Fruit fly (Drosophila melanogaster) whole organism, wandering third instar larva: ENCODE results near the gene Os-C.
A peak's percentile ranks its signal among the peaks of the same experiment; 100 is the strongest.

Source experiments
- Abd-B ChIP-seq: fragments of >200 bp; optimal IDR thresholded peaks from 2 replicates; lab custom pipeline; 2017; ENCODE audit warnings: missing biosample characterization, missing genetic modification characterization
- CG32264 ChIP-seq: fragments of 200-800 bp; sonication (Bioruptor generic); optimal IDR thresholded peaks from 2 replicates; lab custom pipeline; 2016; ENCODE audit warnings: missing biosample characterization, missing genetic modification characterization
- CG9705 ChIP-seq: fragments of 200-800 bp; sonication (Bioruptor generic); optimal IDR thresholded peaks from 2 replicates; lab custom pipeline; 2018; ENCODE audit warnings: missing biosample characterization, mild to moderate bottlenecking, missing genetic modification characterization
- Dfd ChIP-seq: fragments of >200 bp; optimal IDR thresholded peaks from 2 replicates; lab custom pipeline; 2017; ENCODE audit warnings: missing biosample characterization, missing genetic modification characterization
- Dif ChIP-seq: fragments of 200-275, 200-300 bp; sonication (Bioruptor generic); optimal IDR thresholded peaks from 2 replicates; lab custom pipeline; 2018; ENCODE audit warnings: missing biosample characterization, missing genetic modification characterization; ENCODE audit not compliant: partially characterized antibody
- GATAd ChIP-seq: sonication (Bioruptor generic); optimal IDR thresholded peaks from 2 replicates; lab custom pipeline; 2016; ENCODE audit warnings: missing biosample characterization, missing genetic modification characterization
- HLH106 ChIP-seq: fragments of 200-800 bp; optimal IDR thresholded peaks from 3 replicates; lab custom pipeline; 2019; ENCODE audit warnings: missing biosample characterization, mild to moderate bottlenecking, missing genetic modification characterization, moderate library complexity
- Hr78 ChIP-seq: fragments of >200 bp; optimal IDR thresholded peaks from 2 replicates; lab custom pipeline; 2017; ENCODE audit warnings: missing biosample characterization, missing genetic modification characterization
- Hr83 ChIP-seq: fragments of 200-300 bp; sonication (Bioruptor generic); optimal IDR thresholded peaks from 2 replicates; lab custom pipeline; 2016; ENCODE audit warnings: missing biosample characterization, mild to moderate bottlenecking, missing genetic modification characterization, moderate library complexity; ENCODE audit not compliant: poor library complexity, severe bottlenecking
- Jra ChIP-seq: sonication (Bioruptor generic); optimal IDR thresholded peaks from 2 replicates; lab custom pipeline; 2016; ENCODE audit warnings: missing biosample characterization, missing genetic modification characterization
- Mio ChIP-seq: sonication (Bioruptor generic); optimal IDR thresholded peaks from 2 replicates; lab custom pipeline; 2016; ENCODE audit warnings: missing biosample characterization, missing genetic modification characterization
- Myc ChIP-seq: fragments of >200 bp; optimal IDR thresholded peaks from 2 replicates; lab custom pipeline; 2017
- N ChIP-seq: fragments of >200 bp; optimal IDR thresholded peaks from 2 replicates; lab custom pipeline; 2018; ENCODE audit warnings: missing biosample characterization, missing external identifiers, missing genetic modification characterization
- OdsH ChIP-seq: fragments of 200-800 bp; sonication (Bioruptor generic); optimal IDR thresholded peaks from 2 replicates; lab custom pipeline; 2016; ENCODE audit warnings: missing biosample characterization, mild to moderate bottlenecking, missing genetic modification characterization
- Rel ChIP-seq, 2 experiments: fragments of 200-800 bp; sonication (Bioruptor generic) in 1 of 2; optimal IDR thresholded peaks; 2 replicates in 1 of 2; 3 replicates in 1 of 2; lab custom pipeline; 2016 to 2019; ENCODE audit warnings: mild to moderate bottlenecking in 2 of 2, missing biosample characterization in 2 of 2, missing genetic modification characterization in 2 of 2, moderate library complexity in 1 of 2
- Sp1 ChIP-seq: fragments of 200-800 bp; sonication (Bioruptor generic); optimal IDR thresholded peaks from 3 replicates; lab custom pipeline; 2019; ENCODE audit warnings: missing biosample characterization, mild to moderate bottlenecking, missing genetic modification characterization, moderate library complexity
- br ChIP-seq: fragments of 200-800 bp; sonication (Bioruptor generic); optimal IDR thresholded peaks from 2 replicates; lab custom pipeline; 2016; ENCODE audit warnings: missing biosample characterization, missing genetic modification characterization
- brk ChIP-seq: fragments of 200-800 bp; sonication (Bioruptor generic); optimal IDR thresholded peaks from 2 replicates; lab custom pipeline; 2016; ENCODE audit warnings: missing biosample characterization, mild to moderate bottlenecking, missing genetic modification characterization
- dl ChIP-seq, 2 experiments: fragments of 175-275, 200-275 bp in 1 of 2; fragments of 200-275 bp in 1 of 2; sonication (Bioruptor generic); optimal IDR thresholded peaks; lab custom pipeline; 2018; ENCODE audit warnings: mild to moderate bottlenecking in 2 of 2, missing biosample characterization in 2 of 2, missing genetic modification characterization in 2 of 2, moderate library complexity in 2 of 2; ENCODE audit not compliant: partially characterized antibody in 2 of 2, insufficient read depth in 1 of 2
- dmrt93B ChIP-seq: fragments of 200-800 bp; sonication (Bioruptor generic); optimal IDR thresholded peaks from 2 replicates; lab custom pipeline; 2018; ENCODE audit warnings: missing biosample characterization, mild to moderate bottlenecking, missing genetic modification characterization
- dsf ChIP-seq: sonication (Bioruptor generic); optimal IDR thresholded peaks from 2 replicates; lab custom pipeline; 2016; ENCODE audit warnings: missing biosample characterization, missing genetic modification characterization, borderline replicate concordance
- ey ChIP-seq: fragments of 200-800 bp; sonication (Bioruptor generic); optimal IDR thresholded peaks from 2 replicates; lab custom pipeline; 2016; ENCODE audit warnings: missing biosample characterization, missing genetic modification characterization
- foxo ChIP-seq, 2 experiments: fragments of 200-800 bp; sonication (Bioruptor generic); optimal IDR thresholded peaks; 2 replicates in 1 of 2; 3 replicates in 1 of 2; lab custom pipeline; 2016 to 2017; ENCODE audit warnings: missing biosample characterization in 2 of 2, missing genetic modification characterization in 2 of 2
- h ChIP-seq: fragments of 200-800 bp; sonication (Bioruptor generic); optimal IDR thresholded peaks from 3 replicates; lab custom pipeline; 2016; ENCODE audit warnings: missing biosample characterization, mild to moderate bottlenecking, missing genetic modification characterization
- jim ChIP-seq: fragments of 175-275, 200-325 bp; sonication (Bioruptor generic); optimal IDR thresholded peaks from 2 replicates; lab custom pipeline; 2016; ENCODE audit warnings: missing biosample characterization, mild to moderate bottlenecking, missing genetic modification characterization
- lola ChIP-seq: fragments of >200 bp; optimal IDR thresholded peaks from 2 replicates; lab custom pipeline; 2017; ENCODE audit warnings: missing biosample characterization, missing genetic modification characterization
- pan ChIP-seq: fragments of >200 bp; optimal IDR thresholded peaks from 2 replicates; lab custom pipeline; 2017
- psq ChIP-seq: fragments of 200-800 bp; sonication (Bioruptor generic); optimal IDR thresholded peaks from 3 replicates; lab custom pipeline; 2017; ENCODE audit warnings: missing biosample characterization, mild to moderate bottlenecking, missing genetic modification characterization, moderate library complexity
- rgr ChIP-seq: fragments of 200-800 bp; sonication (Bioruptor generic); optimal IDR thresholded peaks from 3 replicates; lab custom pipeline; 2016; ENCODE audit warnings: missing biosample characterization, mild to moderate bottlenecking, missing genetic modification characterization
- sage ChIP-seq: fragments of 200-800 bp; sonication (Bioruptor generic); optimal IDR thresholded peaks from 2 replicates; lab custom pipeline; 2016; ENCODE audit warnings: missing biosample characterization, mild to moderate bottlenecking, missing genetic modification characterization
- sv ChIP-seq: fragments of 200-800 bp; sonication (Bioruptor generic); optimal IDR thresholded peaks from 3 replicates; lab custom pipeline; 2016; ENCODE audit warnings: missing biosample characterization, missing genetic modification characterization
- tai ChIP-seq: sonication (Bioruptor generic); optimal IDR thresholded peaks from 2 replicates; lab custom pipeline; 2016; ENCODE audit warnings: missing biosample characterization, missing genetic modification characterization
- usp ChIP-seq: fragments of >200 bp; optimal IDR thresholded peaks from 2 replicates; lab custom pipeline; 2017; ENCODE audit warnings: missing biosample characterization, missing genetic modification characterization

Os-C gene

dm6 chr3R:7993506-7993905, 14.7 kb downstream of the Os-C start:
- no peak for TF ChIP-seq Rel (GFP tag; optimal IDR thresholded peaks at IDR 0.05; lab: Kevin White, UChicago)
- TF ChIP-seq Rel (tag; optimal IDR thresholded peaks at IDR 0.05; lab: Kevin White, UChicago): peak; percentile 2
- TF ChIP-seq OdsH (GFP tag; lab: Kevin White, UChicago): no peak
- no peak for TF ChIP-seq br (GFP tag; lab: Kevin White, UChicago)
- peak; percentile 27 for TF ChIP-seq Dif (GFP tag; lab: Kevin White, UChicago)
- peak; percentile 72 for TF ChIP-seq Dfd
- TF ChIP-seq Hr78 (GFP tag; lab: Kevin White, UChicago): no peak
- TF ChIP-seq Abd-B (GFP tag; lab: Kevin White, UChicago): no peak

DNA sequence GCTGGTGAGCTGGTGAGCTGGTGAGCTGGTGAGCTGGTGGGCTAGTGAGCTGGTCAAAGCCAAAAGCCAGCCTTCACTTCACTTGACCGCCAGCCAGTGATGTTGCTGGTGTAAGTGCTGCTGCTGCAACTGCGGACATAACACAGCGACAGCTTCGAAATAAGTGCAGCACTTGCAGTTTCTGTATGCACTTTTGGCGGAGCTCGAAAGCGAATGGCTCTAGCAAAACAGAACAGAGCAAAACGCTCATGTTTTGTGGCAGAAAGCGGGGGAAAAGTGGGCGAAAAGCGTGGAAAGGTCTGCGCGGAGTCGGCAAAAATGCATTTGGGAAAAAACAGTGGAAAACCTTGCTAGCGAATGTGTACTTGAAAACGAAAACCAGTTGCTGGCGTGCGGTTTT, 15.9 kb downstream of the Os-C start:
- TF ChIP-seq N (GFP tag; lab: Kevin White, UChicago) (no peak), tai (GFP tag; lab: Kevin White, UChicago) (no peak), Jra (GFP tag; lab: Kevin White, UChicago) (no peak), Abd-B (GFP tag; lab: Kevin White, UChicago) (no peak)

dm6 chr3R:7995722-7996121, 17.0 kb downstream of the Os-C start, which contains the start of gene Elovl7:
Gene Elovl7 (minus strand): TSS chr3R:7995852.
- no peak for TF ChIP-seq CG32264
- no peak for TF ChIP-seq Dfd
- TF ChIP-seq dl (GFP tag; optimal IDR thresholded peaks at IDR 0.05; lab: Kevin White, UChicago; ENCODE audit: insufficient read depth in 1 of 2, partially characterized antibody in 2 of 2): no peak
- no peak for TF ChIP-seq tai (GFP tag; lab: Kevin White, UChicago)
- no peak for TF ChIP-seq OdsH (GFP tag; lab: Kevin White, UChicago)
- TF ChIP-seq h: no peak
- TF ChIP-seq dmrt93B (GFP tag; lab: Kevin White, UChicago): no peak
- no peak for TF ChIP-seq rgr
- TF ChIP-seq brk (GFP tag; lab: Kevin White, UChicago): no peak
- TF ChIP-seq Hr78 (GFP tag; lab: Kevin White, UChicago): no peak
- TF ChIP-seq dsf (GFP tag; lab: Kevin White, UChicago): no peak
- TF ChIP-seq Hr83 (GFP tag; lab: Kevin White, UChicago): no peak
- TF ChIP-seq Jra (GFP tag; lab: Kevin White, UChicago): no peak

DNA sequence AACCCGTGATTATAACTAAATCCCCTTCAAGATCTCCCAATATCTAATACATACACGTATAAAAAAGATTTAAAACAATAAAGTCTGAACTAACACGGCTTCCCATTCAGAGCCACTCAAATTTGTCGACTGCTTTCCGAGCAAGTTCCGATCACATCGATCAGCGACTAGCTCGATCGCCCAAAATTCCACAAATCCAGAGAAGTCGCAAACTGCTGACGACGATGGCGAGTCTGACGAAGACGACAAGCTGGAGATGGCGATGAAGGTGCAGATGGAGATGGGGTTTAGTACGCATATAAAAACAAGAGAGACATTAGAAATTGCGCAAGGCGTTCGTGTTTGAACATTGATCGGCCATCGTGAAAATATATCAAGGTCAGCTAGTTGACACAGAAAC, 20.0 kb downstream of the Os-C start:
- TF ChIP-seq HLH106 (no peak), Dfd (no peak), dmrt93B (GFP tag; lab: Kevin White, UChicago) (no peak), dl (GFP tag; optimal IDR thresholded peaks at IDR 0.05; lab: Kevin White, UChicago; ENCODE audit: insufficient read depth in 1 of 2, partially characterized antibody in 2 of 2) (no peak), N (GFP tag; lab: Kevin White, UChicago) (no peak), sage (no peak), Mio (no peak), foxo (GFP tag; optimal IDR thresholded peaks at IDR 0.05; lab: Kevin White, UChicago) (no peak), psq (GFP tag; lab: Kevin White, UChicago) (no peak)

- TF ChIP-seq tai (GFP tag; lab: Kevin White, UChicago) (peak; percentile 46), pan (lab: Kevin White, UChicago) (no peak), N (GFP tag; lab: Kevin White, UChicago) (peak; percentile 20), Dif (GFP tag; lab: Kevin White, UChicago) (peak; percentile 60), psq (GFP tag; lab: Kevin White, UChicago) (no peak), Myc (lab: Kevin White, UChicago) (no peak), Jra (GFP tag; lab: Kevin White, UChicago) (no peak), brk (GFP tag; lab: Kevin White, UChicago) (peak; percentile 52)
Measured at dm6 chr3R:7999530-8000116, 20.9 kb downstream of the Os-C start, which contains the start of gene PIG-H. Gene PIG-H (plus strand): TSS chr3R:7999832.

DNA sequence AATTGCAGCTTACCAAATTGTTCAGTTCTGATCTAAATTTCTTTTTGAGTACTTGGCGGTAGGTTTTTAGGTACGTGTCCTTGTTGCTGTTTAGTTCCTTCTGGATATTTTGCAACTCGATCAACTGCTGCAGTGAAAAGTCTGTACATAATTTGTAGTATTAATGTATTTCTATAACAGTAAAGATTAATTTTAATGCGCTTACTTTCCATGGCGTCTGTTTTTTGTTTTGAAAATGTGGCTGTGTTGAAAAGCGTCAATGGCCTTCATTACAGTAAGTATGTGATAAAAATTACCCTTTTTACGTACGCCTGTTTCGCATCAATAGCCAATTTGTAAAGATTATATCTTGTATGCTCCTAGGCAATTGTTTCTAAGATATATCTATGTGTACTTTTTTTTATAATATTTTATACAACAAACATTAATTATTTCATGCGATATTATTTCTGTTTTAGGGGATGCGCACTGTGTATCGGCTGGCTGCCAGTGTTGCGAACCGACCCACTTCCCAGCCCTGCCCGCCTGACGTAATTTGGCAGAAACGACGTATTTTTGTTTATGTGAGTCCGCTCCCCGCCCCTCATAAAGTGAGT, 22.4 kb downstream of the Os-C start, which contains the start of the genes Kmn2 and CG2698:
Gene Kmn2 (minus strand): TSS at position 236 of the 596 bp plus-strand sequence.
Gene CG2698 (plus strand): TSS at position 489 of the 596 bp plus-strand sequence.
- TF ChIP-seq jim (GFP tag; lab: Kevin White, UChicago) (no peak), psq (GFP tag; lab: Kevin White, UChicago) (peak; percentile 95), usp (no peak), Dfd (no peak), sage (peak; percentile 95), Rel (GFP tag; optimal IDR thresholded peaks at IDR 0.05; lab: Kevin White, UChicago) (no peak), Rel (tag; optimal IDR thresholded peaks at IDR 0.05; lab: Kevin White, UChicago) (peak; percentile 83), CG9705 (GFP tag; lab: Kevin White, UChicago) (peak; percentile 90), HLH106 (peak; percentile 97), brk (GFP tag; lab: Kevin White, UChicago) (peak; percentile 96), Sp1 (GFP tag; lab: Kevin White, UChicago) (peak; percentile 96), GATAd (GFP tag; lab: Kevin White, UChicago) (peak; percentile 69), pan (lab: Kevin White, UChicago) (no peak), rgr (peak; percentile 97), tai (GFP tag; lab: Kevin White, UChicago) (no peak), Jra (GFP tag; lab: Kevin White, UChicago) (peak; percentile 92), Abd-B (GFP tag; lab: Kevin White, UChicago) (no peak), foxo (GFP tag; optimal IDR thresholded peaks at IDR 0.05; lab: Kevin White, UChicago) (peak in 1 of 2 experiments; percentile 97), CG32264 (peak; percentile 77), ey (GFP tag; lab: Kevin White, UChicago) (peak; percentile 93), N (GFP tag; lab: Kevin White, UChicago) (no peak), OdsH (GFP tag; lab: Kevin White, UChicago) (peak; percentile 97), lola (GFP tag; lab: Kevin White, UChicago) (no peak), Mio (peak; percentile 58), sv (GFP tag; lab: Kevin White, UChicago) (peak; percentile 92)
